Worm (Caenorhabditis elegans) whole organism, young adult: Measurements from ENCODE around the gene C37C3.18.

Experiments used
- F37B4.10 ChIP-seq: fragments of 200-800 bp; sonication (Bioruptor generic); IDR thresholded peaks from 2 replicates; pipeline ENCODE4 v1.3.6; 2022; ENCODE audit warnings: missing genetic modification characterization, missing compliant biosample characterization
- F49E8.2 ChIP-seq: sonication (generic microtip); optimal IDR thresholded peaks from 3 replicates; lab custom pipeline; 2017; ENCODE audit warnings: missing genetic modification characterization, mild to moderate bottlenecking, missing compliant biosample characterization, antibody characterized with exemption, moderate library complexity; ENCODE audit not compliant: insufficient read depth
- Y79H2A.3 ChIP-seq: fragments of 200-800 bp; sonication (Bioruptor generic); conservative IDR thresholded peaks from 2 replicates; pipeline ENCODE4 v1.3.6; 2022; ENCODE audit warnings: missing genetic modification reagents, missing genetic modification characterization, missing compliant biosample characterization
- dox-1 ChIP-seq: fragments of 200-800 bp; sonication (Bioruptor generic); IDR thresholded peaks from 2 replicates; pipeline ENCODE4 v1.3.6; 2022; ENCODE audit warnings: missing genetic modification reagents, missing genetic modification characterization, missing compliant biosample characterization
- ets-4 ChIP-seq: fragments of 200-800 bp; sonication (Bioruptor generic); optimal IDR thresholded peaks from 2 replicates; lab custom pipeline; 2018; ENCODE audit warnings: mild to moderate bottlenecking, missing genetic modification characterization, missing compliant biosample characterization
- hlh-26 ChIP-seq: fragments of 200-800 bp; sonication (Bioruptor generic); conservative IDR thresholded peaks from 2 replicates; pipeline ENCODE4 v1.3.6; 2022; ENCODE audit warnings: missing genetic modification reagents, missing genetic modification characterization, missing compliant biosample characterization
- madf-10 ChIP-seq: sonication (generic microtip); optimal IDR thresholded peaks from 2 replicates; lab custom pipeline; 2016; ENCODE audit warnings: mild to moderate bottlenecking, missing genetic modification characterization, missing compliant biosample characterization
- nhr-90 ChIP-seq: sonication (generic microtip); optimal IDR thresholded peaks from 2 replicates; lab custom pipeline; 2016; ENCODE audit warnings: missing genotype, mild to moderate bottlenecking, missing genetic modification characterization, missing compliant biosample characterization
- rpc-1 ChIP-seq, 2 experiments: fragments of 150-350 bp in 1 of 2; sonication (generic microtip) in 1 of 2; optimal IDR thresholded peaks; 2 replicates each; lab custom pipeline; 2014 to 2018; ENCODE audit warnings: missing biosample characterization in 1 of 2, missing genetic modification characterization in 1 of 2, missing genetic modification reagents in 1 of 2, missing genotype in 1 of 2
- snpc-1.3 ChIP-seq: sonication (generic microtip); optimal IDR thresholded peaks from 2 replicates; lab custom pipeline; 2017; ENCODE audit warnings: missing genetic modification characterization, mild to moderate bottlenecking, missing compliant biosample characterization, antibody characterized with exemption, moderate library complexity, missing genotype, missing genetic modification reagents; ENCODE audit not compliant: insufficient read depth
- tbx-9 ChIP-seq: sonication (generic microtip); optimal IDR thresholded peaks from 2 replicates; lab custom pipeline; 2016; ENCODE audit warnings: borderline replicate concordance, missing genetic modification characterization, inconsistent platforms, missing compliant biosample characterization

DNA sequence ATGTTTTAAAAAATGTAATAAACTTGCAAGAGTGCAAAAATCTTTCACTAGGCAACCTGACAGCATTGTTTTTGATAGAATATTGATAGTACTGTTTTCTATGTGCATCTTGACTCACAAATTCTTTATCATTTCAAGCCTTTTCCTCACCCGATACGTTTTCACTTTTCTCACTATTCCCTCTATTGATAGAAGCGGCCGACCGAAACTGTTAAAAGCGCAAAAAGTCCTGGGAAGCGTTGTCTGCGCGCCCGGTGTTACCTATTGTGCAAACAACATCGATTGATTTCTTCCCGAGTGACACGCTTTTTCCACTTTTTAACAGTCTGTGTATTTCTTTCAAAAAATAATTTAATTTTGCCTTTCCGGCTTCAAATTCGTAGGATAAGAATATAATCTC is 33.2 kb downstream of the C37C3.18 start:
- no peak for TF ChIP-seq madf-10 (tag; lab: Kevin White, UChicago)
- TF ChIP-seq tbx-9 (tag; lab: Kevin White, UChicago), result no peak
- no peak for TF ChIP-seq snpc-1.3 (tag; lab: Kevin White, UChicago)
- no peak for TF ChIP-seq hlh-26 (GFP tag; lab: Robert Waterston, UW)
- TF ChIP-seq rpc-1 (optimal IDR thresholded peaks at IDR 0.05; lab: Kevin White, UChicago), result no peak
- TF ChIP-seq rpc-1 (tag; optimal IDR thresholded peaks at IDR 0.05; lab: Kevin White, UChicago), result no peak
- peak; percentile 67; the same call in 1 of the 2 replicates for TF ChIP-seq dox-1 (GFP tag; lab: Robert Waterston, UW)
- no peak for TF ChIP-seq ets-4
- no peak for TF ChIP-seq nhr-90 (tag; lab: Kevin White, UChicago)
- TF ChIP-seq F49E8.2, result no peak
- TF ChIP-seq Y79H2A.3 (GFP tag; lab: Robert Waterston, UW), result no peak
- TF ChIP-seq F37B4.10 (GFP tag; lab: Robert Waterston, UW), result no peak
